Worm (Caenorhabditis elegans) whole organism, L2 larva: Measurements from ENCODE around the gene cyk-4.
A peak's percentile ranks its signal among the peaks of the same experiment; 100 is the strongest.

Experiments
- R02D3.7 ChIP-seq: fragments of 150-350 bp; optimal IDR thresholded peaks from 2 replicates; lab custom pipeline; 2014; ENCODE audit warnings: missing biosample characterization, missing genetic modification characterization
- aly-2 ChIP-seq: fragments of 150-350 bp; optimal IDR thresholded peaks from 2 replicates; lab custom pipeline; 2014; ENCODE audit warnings: missing biosample characterization, missing genetic modification characterization
- ama-1 ChIP-seq: fragments of 150-350 bp; optimal IDR thresholded peaks from 2 replicates; lab custom pipeline; 2018; ENCODE audit warnings: inconsistent platforms
- crh-2 ChIP-seq: sonication (generic microtip); optimal IDR thresholded peaks from 2 replicates; lab custom pipeline; 2017; ENCODE audit warnings: missing biosample characterization, missing genetic modification characterization
- dmd-4 ChIP-seq: sonication (generic microtip); optimal IDR thresholded peaks from 2 replicates; lab custom pipeline; 2017; ENCODE audit warnings: missing biosample characterization, missing genetic modification characterization
- fos-1 ChIP-seq: fragments of 150-350 bp; optimal IDR thresholded peaks from 2 replicates; lab custom pipeline; 2014; ENCODE audit warnings: missing biosample characterization, missing genetic modification characterization
- nhr-10 ChIP-seq: sonication (generic microtip); optimal IDR thresholded peaks from 2 replicates; lab custom pipeline; 2017; ENCODE audit warnings: missing biosample characterization, missing genetic modification characterization
- nhr-6 ChIP-seq: fragments of 150-350 bp; optimal IDR thresholded peaks from 2 replicates; lab custom pipeline; 2014; ENCODE audit warnings: missing biosample characterization, missing genetic modification characterization
- nhr-77 ChIP-seq: fragments of 150-350 bp; optimal IDR thresholded peaks from 2 replicates; lab custom pipeline; 2014; ENCODE audit warnings: missing biosample characterization, missing genetic modification characterization
- skn-1 ChIP-seq: sonication (generic microtip); optimal IDR thresholded peaks from 2 replicates; lab custom pipeline; 2017; ENCODE audit warnings: missing biosample characterization, missing genetic modification characterization
- snpc-4 ChIP-seq: fragments of 150-350 bp; optimal IDR thresholded peaks from 2 replicates; lab custom pipeline; 2014; ENCODE audit warnings: missing biosample characterization, missing genetic modification characterization
- unc-55 ChIP-seq: fragments of 150-350 bp; sonication (generic microtip); optimal IDR thresholded peaks from 3 replicates; lab custom pipeline; 2014; ENCODE audit warnings: missing biosample characterization, missing genetic modification reagents, missing genetic modification characterization
- unc-62 ChIP-seq: fragments of 150-350 bp; optimal IDR thresholded peaks from 2 replicates; lab custom pipeline; 2014; ENCODE audit warnings: missing biosample characterization, missing genetic modification reagents, missing genetic modification characterization
- ztf-11 ChIP-seq: sonication (generic microtip); optimal IDR thresholded peaks from 2 replicates; lab custom pipeline; 2017; ENCODE audit warnings: missing biosample characterization, missing genetic modification characterization

DNA sequence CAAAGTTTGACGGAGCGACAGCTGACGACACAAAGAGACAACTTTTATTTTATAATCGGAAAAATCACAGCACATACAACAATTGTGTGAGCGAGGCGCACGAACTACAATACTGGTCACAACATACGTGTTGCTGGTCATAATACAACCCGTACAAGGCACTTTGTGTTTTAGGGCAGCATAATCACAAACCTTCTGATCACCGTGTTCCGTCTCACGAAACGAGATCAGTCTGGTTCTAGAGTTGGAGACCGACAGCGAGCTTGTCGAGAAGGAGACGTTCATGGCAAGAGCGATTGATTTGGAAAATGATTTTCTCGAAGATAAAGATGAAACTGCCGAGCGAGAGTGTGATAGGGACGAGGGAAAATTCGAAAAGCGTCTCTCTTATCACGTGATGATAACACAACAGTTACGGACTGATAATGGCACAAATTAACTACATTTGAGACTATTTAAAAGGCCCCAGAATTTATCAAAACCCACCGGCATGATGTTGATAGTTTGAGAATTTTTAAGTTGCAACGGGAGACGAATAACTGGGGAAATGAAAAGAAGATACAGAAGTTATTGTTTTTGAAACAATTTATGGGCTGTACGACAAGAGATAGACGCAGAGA lies 4.2 kb downstream of the cyk-4 start:
- TF ChIP-seq nhr-77 = no peak
- TF ChIP-seq aly-2 (tag; lab: Kevin White, UChicago) = no peak
- peak; percentile 73 for TF ChIP-seq fos-1 (tag; lab: Kevin White, UChicago)
- TF ChIP-seq snpc-4 (tag; lab: Kevin White, UChicago) = no peak
- TF ChIP-seq ztf-11 (tag; lab: Kevin White, UChicago) = no peak
- TF ChIP-seq dmd-4 = no peak
- TF ChIP-seq unc-62 = no peak
- no peak for TF ChIP-seq skn-1
- TF ChIP-seq ama-1 (lab: Kevin White, UChicago) = no peak
- TF ChIP-seq crh-2 (tag; lab: Kevin White, UChicago) = peak; percentile 39
- TF ChIP-seq nhr-6 = no peak
- no peak for TF ChIP-seq nhr-10 (tag; lab: Kevin White, UChicago)
- TF ChIP-seq R02D3.7 (tag; lab: Kevin White, UChicago) = no peak
- no peak for TF ChIP-seq unc-55 (GFP tag; lab: Kevin White, UChicago)
